Worm (Caenorhabditis elegans): Measurements from ENCODE around the gene T01B6.1.

DNA sequence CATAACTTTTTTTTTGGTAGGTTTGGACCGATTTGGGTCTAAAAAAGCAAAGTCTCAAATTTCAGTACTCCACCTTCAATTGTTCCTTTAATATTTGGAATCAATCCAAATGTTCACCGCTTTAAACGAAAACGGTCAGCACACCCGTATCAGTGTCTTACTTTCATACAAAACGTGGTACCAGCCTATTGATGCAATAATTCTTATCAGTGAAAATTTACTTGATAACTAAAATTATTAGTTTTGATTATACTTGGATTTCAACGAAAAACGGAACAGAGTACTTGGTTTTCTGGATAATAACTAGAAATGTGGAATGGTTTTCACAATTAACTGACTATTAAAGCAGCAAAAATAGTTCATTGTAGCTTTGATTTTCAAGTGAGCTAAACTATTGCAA, 35.2 kb downstream of the T01B6.1 start:
- TF ChIP-seq unc-39 (tag; optimal IDR thresholded peaks at IDR 0.05) (no peak), snpc-4 (tag; optimal IDR thresholded peaks at IDR 0.05) (no peak), daf-12 (tag; optimal IDR thresholded peaks at IDR 0.05) (no peak), nhr-111 (GFP tag; optimal IDR thresholded peaks at IDR 0.05) (no peak), ceh-82 (tag; optimal IDR thresholded peaks at IDR 0.05) (no peak), rbr-2 (tag; optimal IDR thresholded peaks at IDR 0.05) (no peak), nhr-11 (tag; optimal IDR thresholded peaks at IDR 0.05) (no peak), mep-1 (tag; optimal IDR thresholded peaks at IDR 0.05) (no peak), ZK546.5 (tag; optimal IDR thresholded peaks at IDR 0.05) (no peak), unc-62 (GFP tag; optimal IDR thresholded peaks at IDR 0.05 in 1 of 2) (no peak), unc-62 (tag; optimal IDR thresholded peaks at IDR 0.05) (no peak)

Measured in whole organism, L4 larva.